Worm (Caenorhabditis elegans): ENCODE results near the gene Y38F1A.1.

ce11 chrII:12942496-12942895 lies 12.1 kb downstream of the Y38F1A.1 start:
- TF ChIP-seq pqm-1 (tag; optimal IDR thresholded peaks at IDR 0.05), result no peak
- TF ChIP-seq madf-9 (GFP tag; conservative IDR thresholded peaks at IDR 0.05), result no peak
- TF ChIP-seq unc-62 (GFP tag; optimal IDR thresholded peaks at IDR 0.05 in 1 of 2), result no peak
- TF ChIP-seq unc-62 (tag; optimal IDR thresholded peaks at IDR 0.05), result no peak
- no peak for TF ChIP-seq aly-2 (tag; optimal IDR thresholded peaks at IDR 0.05)
- no peak for TF ChIP-seq nhr-237 (tag; optimal IDR thresholded peaks at IDR 0.05)
- TF ChIP-seq zip-11 (GFP tag; IDR thresholded peaks at IDR 0.05), result no peak
- no peak for TF ChIP-seq unc-39 (tag; optimal IDR thresholded peaks at IDR 0.05)
- no peak for TF ChIP-seq egl-27 (tag; optimal IDR thresholded peaks at IDR 0.05)
- no peak for TF ChIP-seq T26A8.4 (GFP tag; IDR thresholded peaks at IDR 0.05)
- no peak for TF ChIP-seq pha-4 (GFP tag; IDR thresholded peaks at IDR 0.05)
- no peak for TF ChIP-seq pha-4 (tag; optimal IDR thresholded peaks at IDR 0.05)

Data from whole organism, L4 larva.